Worm (Caenorhabditis elegans) whole organism, L3 larva: ENCODE results near the gene F42G2.5.

ENCODE experiments used
- ceh-82 ChIP-seq: fragments of 150-350 bp; optimal IDR thresholded peaks from 2 replicates; lab custom pipeline; 2014; ENCODE audit warnings: missing biosample characterization, missing genetic modification characterization
- ceh-9 ChIP-seq: sonication (generic microtip); optimal IDR thresholded peaks from 2 replicates; lab custom pipeline; 2018; ENCODE audit warnings: missing biosample characterization, missing genetic modification characterization
- elt-1 ChIP-seq: fragments of 150-350 bp; optimal IDR thresholded peaks from 2 replicates; lab custom pipeline; 2014; ENCODE audit warnings: missing biosample characterization, missing genetic modification characterization
- fos-1 ChIP-seq: fragments of 150-350 bp; optimal IDR thresholded peaks from 2 replicates; lab custom pipeline; 2014; ENCODE audit warnings: missing biosample characterization, missing genetic modification characterization
- lin-15B ChIP-seq: fragments of 150-350 bp; optimal IDR thresholded peaks from 2 replicates; lab custom pipeline; 2014; ENCODE audit warnings: missing biosample characterization, missing genetic modification characterization
- pqm-1 ChIP-seq: fragments of 150-350 bp; optimal IDR thresholded peaks from 2 replicates; lab custom pipeline; 2017; ENCODE audit warnings: missing biosample characterization, missing genetic modification characterization, inconsistent platforms

DNA sequence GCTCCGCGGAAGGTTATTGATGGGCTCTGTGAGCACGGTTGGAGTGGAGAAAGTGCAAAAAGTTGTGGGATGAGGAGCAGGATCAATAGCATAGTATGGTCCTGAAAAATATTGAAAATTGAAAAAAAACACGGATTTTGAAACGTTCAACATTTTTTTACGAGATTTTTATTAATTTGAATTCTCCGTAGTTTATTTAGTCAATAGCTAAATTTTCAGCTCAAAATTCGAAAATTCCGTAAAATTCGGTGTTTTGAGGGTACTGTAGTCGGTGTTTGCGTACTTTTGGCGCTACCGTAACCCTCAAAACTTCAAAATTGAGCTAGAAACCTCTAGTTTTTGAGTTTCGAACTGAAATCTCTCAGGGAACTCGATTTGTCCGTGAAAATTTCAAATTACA is 41.1 kb upstream of the F42G2.5 start, which contains the start of gene pqn-42:
- TF ChIP-seq pqm-1 (tag; lab: Kevin White, UChicago) = no peak
- no peak for TF ChIP-seq lin-15B (tag; lab: Kevin White, UChicago)
- TF ChIP-seq fos-1 (tag; lab: Kevin White, UChicago) = no peak
- no peak for TF ChIP-seq elt-1
- TF ChIP-seq ceh-9 (tag; lab: Kevin White, UChicago) = no peak
- no peak for TF ChIP-seq ceh-82 (tag; lab: Kevin White, UChicago)
